Fruit fly (Drosophila melanogaster): ENCODE data around the gene elav.

elav gene

dm6 chrX:493445-494190 lies 29.4 kb downstream of the elav start, which contains the start of gene CG17896 (continued):
- TF ChIP-seq chif (GFP tag; optimal IDR thresholded peaks at IDR 0.05) = peak; percentile 97 to 98
- peak; percentile 97 for TF ChIP-seq CG4730 (GFP tag; IDR thresholded peaks at IDR 0.05)
- TF ChIP-seq ase (GFP tag; IDR thresholded peaks at IDR 0.05) = peak; percentile 99
- TF ChIP-seq CG9727 (GFP tag; optimal IDR thresholded peaks at IDR 0.05) = peak; percentile 96
- peak; percentile 99 for TF ChIP-seq CrebB (tag; optimal IDR thresholded peaks at IDR 0.05)
- TF ChIP-seq sima (GFP tag; optimal IDR thresholded peaks at IDR 0.05) = peak; percentile 95
- TF ChIP-seq Taf1 (GFP tag; IDR thresholded peaks at IDR 0.05) = peak; percentile 99
- TF ChIP-seq vnd (GFP tag; IDR thresholded peaks at IDR 0.05; ENCODE audit: partially characterized antibody) = no peak
- TF ChIP-seq Med (GFP tag) = peak; percentile 100
- TF ChIP-seq twi (tag; optimal IDR thresholded peaks at IDR 0.05) = peak; percentile 89
- peak; percentile 98 for TF ChIP-seq ERR (GFP tag; optimal IDR thresholded peaks at IDR 0.05)
- peak; percentile 91 for TF ChIP-seq CG31365 (tag; optimal IDR thresholded peaks at IDR 0.05)
- TF ChIP-seq CG32772 (GFP tag; IDR thresholded peaks at IDR 0.05) = peak; percentile 98
- no peak for TF ChIP-seq CG16813 (GFP tag; IDR thresholded peaks at IDR 0.05; ENCODE audit: partially characterized antibody)
- TF ChIP-seq CG13287 (GFP tag; IDR thresholded peaks at IDR 0.05; ENCODE audit: partially characterized antibody) = no peak
- peak; percentile 79 for TF ChIP-seq CG17802 (tag; optimal IDR thresholded peaks at IDR 0.05)
- no peak for TF ChIP-seq Scr (GFP tag; IDR thresholded peaks at IDR 0.05; ENCODE audit: partially characterized antibody)
- peak; percentile 97 for TF ChIP-seq lbe (GFP tag; optimal IDR thresholded peaks at IDR 0.05)
- TF ChIP-seq CG33557 (GFP tag; optimal IDR thresholded peaks at IDR 0.05) = peak; percentile 70
- TF ChIP-seq yki (optimal IDR thresholded peaks at IDR 0.05) = no peak
- peak; percentile 96 for TF ChIP-seq CG8089 (GFP tag; optimal IDR thresholded peaks at IDR 0.05)
- no peak for TF ChIP-seq ato (GFP tag; IDR thresholded peaks at IDR 0.05; ENCODE audit: partially characterized antibody)
- TF ChIP-seq gcm (GFP tag; optimal IDR thresholded peaks at IDR 0.05) = peak; percentile 91
- TF ChIP-seq B-H1 (GFP tag; IDR thresholded peaks at IDR 0.05) = peak; percentile 97
- TF ChIP-seq Doc2 (GFP tag; IDR thresholded peaks at IDR 0.05) = peak; percentile 92
- peak; percentile 98 for TF ChIP-seq CG3281 (GFP tag; optimal IDR thresholded peaks at IDR 0.05)
- TF ChIP-seq CG42726 (GFP tag; IDR thresholded peaks at IDR 0.05; ENCODE audit: partially characterized antibody) = no peak
- TF ChIP-seq CG14050 (GFP tag; IDR thresholded peaks at IDR 0.05) = peak; percentile 95
- TF ChIP-seq PHDP (tag; optimal IDR thresholded peaks at IDR 0.05) = peak; percentile 98
- peak; percentile 98 for TF ChIP-seq CG12155 (GFP tag; optimal IDR thresholded peaks at IDR 0.05)
- TF ChIP-seq CG2875 (GFP tag; optimal IDR thresholded peaks at IDR 0.05) = peak; percentile 91
- peak; percentile 98 for TF ChIP-seq CG10209 (GFP tag; optimal IDR thresholded peaks at IDR 0.05)
- no peak for TF ChIP-seq Hr39 (optimal IDR thresholded peaks at IDR 0.05)
- peak in 1 of 3 experiments; percentile 13 for TF ChIP-seq Stat92E (GFP tag; optimal IDR thresholded peaks at IDR 0.05)
- TF ChIP-seq Nf-YC (tag; optimal IDR thresholded peaks at IDR 0.05) = peak; percentile 76
- TF ChIP-seq schlank (tag; optimal IDR thresholded peaks at IDR 0.05) = peak; percentile 99
- TF ChIP-seq CG11696 (GFP tag; IDR thresholded peaks at IDR 0.05) = peak; percentile 90
- TF ChIP-seq dimm (GFP tag; IDR thresholded peaks at IDR 0.05) = peak; percentile 93
- TF ChIP-seq CG3065 (GFP tag; optimal IDR thresholded peaks at IDR 0.05) = peak; percentile 93
- peak; percentile 93 for TF ChIP-seq Mes4 (GFP tag; optimal IDR thresholded peaks at IDR 0.05)
- peak; percentile 92 for TF ChIP-seq odd (GFP tag; optimal IDR thresholded peaks at IDR 0.05)
- TF ChIP-seq trem (tag; optimal IDR thresholded peaks at IDR 0.05) = peak; percentile 72
- peak; percentile 98 for TF ChIP-seq vvl (GFP tag; IDR thresholded peaks at IDR 0.05)
- TF ChIP-seq fd96Cb (tag; optimal IDR thresholded peaks at IDR 0.05) = peak; percentile 95
- TF ChIP-seq CG15601 (tag; optimal IDR thresholded peaks at IDR 0.05) = peak; percentile 88
- TF ChIP-seq otp (GFP tag; IDR thresholded peaks at IDR 0.05) = peak; percentile 96
- TF ChIP-seq CG30020 (tag; optimal IDR thresholded peaks at IDR 0.05) = peak; percentile 55
- TF ChIP-seq HLH3B (GFP tag; IDR thresholded peaks at IDR 0.05) = peak; percentile 97
- TF ChIP-seq psq (GFP tag; optimal IDR thresholded peaks at IDR 0.05) = peak; percentile 84

Measured in whole organism, embryonic.